Worm (Caenorhabditis elegans) whole organism, young adult: ENCODE results near the gene E02C12.11.

ENCODE experiments used
- B0019.2 ChIP-seq: fragments of 200-800 bp; sonication (Bioruptor generic); conservative IDR thresholded peaks from 2 replicates; pipeline ENCODE4 v1.3.6; 2022; ENCODE audit warnings: missing genetic modification reagents, missing genetic modification characterization, missing compliant biosample characterization
- B0035.1 ChIP-seq: sonication (generic microtip); optimal IDR thresholded peaks from 2 replicates; lab custom pipeline; 2016; ENCODE audit warnings: missing genetic modification characterization, mild to moderate bottlenecking, missing compliant biosample characterization, missing genotype, missing genetic modification reagents
- B0336.3 ChIP-seq: fragments of 200-800 bp; sonication (Bioruptor generic); IDR thresholded peaks from 2 replicates; pipeline ENCODE4 v1.3.6; 2022; ENCODE audit warnings: missing genetic modification characterization, missing compliant biosample characterization
- C06A6.2 ChIP-seq: fragments of 200-800 bp; sonication (Bioruptor generic); conservative IDR thresholded peaks from 2 replicates; pipeline ENCODE4 v1.3.6; 2022; ENCODE audit warnings: missing genetic modification characterization, missing compliant biosample characterization
- C17E4.6 ChIP-seq: fragments of 200-800 bp; sonication (Bioruptor generic); IDR thresholded peaks from 2 replicates; pipeline ENCODE4 v1.3.6; 2022; ENCODE audit warnings: missing genetic modification reagents, missing genetic modification characterization, missing compliant biosample characterization
- D2030.7 ChIP-seq: fragments of 200-800 bp; sonication (Bioruptor generic); IDR thresholded peaks from 2 replicates; pipeline ENCODE4 v1.3.6; 2022; ENCODE audit warnings: missing genetic modification reagents, missing genetic modification characterization, missing compliant biosample characterization
- F10E7.11 ChIP-seq: sonication (generic microtip); optimal IDR thresholded peaks from 2 replicates; lab custom pipeline; 2017; ENCODE audit warnings: mild to moderate bottlenecking, missing genetic modification characterization, moderate library complexity, missing compliant biosample characterization
- F23B12.7 ChIP-seq: sonication (generic microtip); optimal IDR thresholded peaks from 2 replicates; lab custom pipeline; 2017; ENCODE audit warnings: missing genetic modification characterization, mild to moderate bottlenecking, missing compliant biosample characterization, antibody characterized with exemption, moderate library complexity; ENCODE audit not compliant: insufficient read depth
- F37B4.10 ChIP-seq: fragments of 200-800 bp; sonication (Bioruptor generic); IDR thresholded peaks from 2 replicates; pipeline ENCODE4 v1.3.6; 2022; ENCODE audit warnings: missing genetic modification characterization, missing compliant biosample characterization
- F55B11.4 ChIP-seq: sonication (generic microtip); optimal IDR thresholded peaks from 2 replicates; lab custom pipeline; 2016; ENCODE audit warnings: missing compliant biosample characterization, missing genetic modification characterization, borderline replicate concordance; ENCODE audit not compliant: insufficient read depth
- K11D2.4 ChIP-seq: fragments of 200-800 bp; sonication (Bioruptor generic); IDR thresholded peaks from 2 replicates; pipeline ENCODE4 v1.3.6; 2022; ENCODE audit warnings: missing genetic modification reagents, missing genetic modification characterization, missing compliant biosample characterization
- T07F8.4 ChIP-seq: sonication (generic microtip); optimal IDR thresholded peaks from 2 replicates; lab custom pipeline; 2016; ENCODE audit warnings: mild to moderate bottlenecking, missing genetic modification characterization, moderate library complexity, missing compliant biosample characterization
- Y79H2A.3 ChIP-seq: fragments of 200-800 bp; sonication (Bioruptor generic); conservative IDR thresholded peaks from 2 replicates; pipeline ENCODE4 v1.3.6; 2022; ENCODE audit warnings: missing genetic modification reagents, missing genetic modification characterization, missing compliant biosample characterization
- ZK185.1 ChIP-seq: sonication (generic microtip); optimal IDR thresholded peaks from 2 replicates; lab custom pipeline; 2016; ENCODE audit warnings: mild to moderate bottlenecking, missing genetic modification characterization, missing compliant biosample characterization; ENCODE audit not compliant: poor library complexity, severe bottlenecking
- ama-1 ChIP-seq, 3 experiments: fragments of 150-350 bp in 1 of 3; sonication (generic microtip) in 2 of 3; optimal IDR thresholded peaks; 2 replicates each; lab custom pipeline; 2014 to 2018; ENCODE audit warnings: missing biosample characterization in 2 of 3, missing genetic modification characterization in 2 of 3, missing genetic modification reagents in 2 of 3
- attf-3 ChIP-seq: fragments of 200-800 bp; sonication (Bioruptor generic); conservative IDR thresholded peaks from 2 replicates; pipeline ENCODE4 v1.3.6; 2022; ENCODE audit warnings: missing genetic modification reagents, missing genetic modification characterization, missing compliant biosample characterization
- attf-6 ChIP-seq: fragments of 200-800 bp; sonication (Bioruptor generic); IDR thresholded peaks from 2 replicates; pipeline ENCODE4 v1.3.6; 2022; ENCODE audit warnings: missing genetic modification reagents, missing genetic modification characterization, missing compliant biosample characterization
- bed-2 ChIP-seq: fragments of 200-800 bp; sonication (Bioruptor generic); IDR thresholded peaks from 2 replicates; pipeline ENCODE4 v1.3.6; 2022; ENCODE audit warnings: missing genetic modification reagents, missing genetic modification characterization, missing compliant biosample characterization
- ceh-40 ChIP-seq: fragments of 200-800 bp; sonication (Bioruptor generic); IDR thresholded peaks from 2 replicates; pipeline ENCODE4 v1.3.6; 2022; ENCODE audit warnings: missing genetic modification characterization, missing compliant biosample characterization
- ceh-91 ChIP-seq: fragments of 200-800 bp; sonication (Bioruptor generic); IDR thresholded peaks from 2 replicates; pipeline ENCODE4 v1.3.6; 2022; ENCODE audit warnings: missing genetic modification reagents, missing genetic modification characterization, missing compliant biosample characterization
- die-1 ChIP-seq: sonication (generic microtip); optimal IDR thresholded peaks from 2 replicates; lab custom pipeline; 2016; ENCODE audit warnings: missing genotype, mild to moderate bottlenecking, missing genetic modification characterization, missing compliant biosample characterization
- dox-1 ChIP-seq: fragments of 200-800 bp; sonication (Bioruptor generic); IDR thresholded peaks from 2 replicates; pipeline ENCODE4 v1.3.6; 2022; ENCODE audit warnings: missing genetic modification reagents, missing genetic modification characterization, missing compliant biosample characterization
- egl-18 ChIP-seq: fragments of 200-800 bp; sonication (Bioruptor generic); IDR thresholded peaks from 2 replicates; pipeline ENCODE4 v1.3.6; 2022; ENCODE audit warnings: missing genetic modification reagents, missing genetic modification characterization, missing compliant biosample characterization
- egl-44 ChIP-seq: fragments of 200-800 bp; sonication (Bioruptor generic); IDR thresholded peaks from 2 replicates; pipeline ENCODE4 v1.3.6; 2022; ENCODE audit warnings: missing genetic modification reagents, missing genetic modification characterization, missing compliant biosample characterization
- egrh-3 ChIP-seq: fragments of 200-800 bp; sonication (Bioruptor generic); IDR thresholded peaks from 2 replicates; pipeline ENCODE4 v1.3.6; 2022; ENCODE audit warnings: missing genetic modification reagents, missing genetic modification characterization, missing compliant biosample characterization
- ekl-4 ChIP-seq: fragments of 200-800 bp; sonication (Bioruptor generic); IDR thresholded peaks from 2 replicates; pipeline ENCODE4 v1.3.6; 2022; ENCODE audit warnings: missing genetic modification reagents, missing genetic modification characterization, missing compliant biosample characterization
- hmg-1.2 ChIP-seq: fragments of 200-800 bp; sonication (Bioruptor generic); IDR thresholded peaks from 2 replicates; pipeline ENCODE4 v1.3.6; 2022; ENCODE audit warnings: missing genetic modification reagents, missing genetic modification characterization, missing compliant biosample characterization
- hmg-20 ChIP-seq: fragments of 200-800 bp; sonication (Bioruptor generic); IDR thresholded peaks from 2 replicates; pipeline ENCODE4 v1.3.6; 2022; ENCODE audit warnings: missing genetic modification reagents, missing genetic modification characterization, missing compliant biosample characterization
- hrde-1 ChIP-seq: sonication (generic microtip); optimal IDR thresholded peaks from 2 replicates; lab custom pipeline; 2016; ENCODE audit warnings: missing genetic modification characterization, mild to moderate bottlenecking, missing compliant biosample characterization, moderate library complexity, missing genotype, missing genetic modification reagents, borderline replicate concordance
- hsf-1 ChIP-seq: fragments of 200-800 bp; sonication (Bioruptor generic); IDR thresholded peaks from 2 replicates; pipeline ENCODE4 v1.3.6; 2022; ENCODE audit warnings: missing genetic modification reagents, missing genetic modification characterization, missing compliant biosample characterization
- lir-1 ChIP-seq: fragments of 200-800 bp; sonication (Bioruptor generic); conservative IDR thresholded peaks from 2 replicates; pipeline ENCODE4 v1.3.6; 2022; ENCODE audit warnings: missing genetic modification reagents, missing genetic modification characterization, missing compliant biosample characterization
- madf-3 ChIP-seq: fragments of 200-800 bp; sonication (Bioruptor generic); IDR thresholded peaks from 2 replicates; pipeline ENCODE4 v1.3.6; 2022; ENCODE audit warnings: missing genetic modification reagents, missing genetic modification characterization, missing compliant biosample characterization
- madf-6 ChIP-seq: fragments of 200-800 bp; sonication (Bioruptor generic); IDR thresholded peaks from 2 replicates; pipeline ENCODE4 v1.3.6; 2022; ENCODE audit warnings: missing genetic modification reagents, missing genetic modification characterization, missing compliant biosample characterization
- nfyb-1 ChIP-seq: fragments of 200-800 bp; sonication (Bioruptor generic); IDR thresholded peaks from 2 replicates; pipeline ENCODE4 v1.3.6; 2022; ENCODE audit warnings: missing genetic modification reagents, missing genetic modification characterization, missing compliant biosample characterization
- pbrm-1 ChIP-seq: fragments of 200-800 bp; sonication (Bioruptor generic); IDR thresholded peaks from 2 replicates; pipeline ENCODE4 v1.3.6; 2022; ENCODE audit warnings: missing genetic modification reagents, missing genetic modification characterization, missing compliant biosample characterization
- rcor-1 ChIP-seq: fragments of 200-800 bp; sonication (Bioruptor generic); IDR thresholded peaks from 2 replicates; pipeline ENCODE4 v1.3.6; 2022; ENCODE audit warnings: missing genetic modification reagents, missing genetic modification characterization, missing compliant biosample characterization
- repo-1 ChIP-seq: sonication (generic microtip); optimal IDR thresholded peaks from 2 replicates; lab custom pipeline; 2017; ENCODE audit warnings: mild to moderate bottlenecking, missing genetic modification characterization, missing compliant biosample characterization
- sdz-38 ChIP-seq: sonication (generic microtip); optimal IDR thresholded peaks from 2 replicates; lab custom pipeline; 2016; ENCODE audit warnings: missing genotype, missing genetic modification characterization, missing compliant biosample characterization
- sea-2 ChIP-seq: fragments of 200-800 bp; sonication (Bioruptor generic); IDR thresholded peaks from 2 replicates; pipeline ENCODE4 v1.3.6; 2022; ENCODE audit warnings: missing genetic modification characterization, missing compliant biosample characterization
- snpc-1.1 ChIP-seq: sonication (generic microtip); optimal IDR thresholded peaks from 2 replicates; lab custom pipeline; 2017; ENCODE audit warnings: missing genetic modification characterization, mild to moderate bottlenecking, missing compliant biosample characterization, antibody characterized with exemption, moderate library complexity, missing genotype, missing genetic modification reagents; ENCODE audit not compliant: insufficient read depth
- sptf-2 ChIP-seq: fragments of 200-800 bp; sonication (Bioruptor generic); optimal IDR thresholded peaks from 2 replicates; lab custom pipeline; 2018; ENCODE audit warnings: mild to moderate bottlenecking, missing genetic modification characterization, missing compliant biosample characterization
- tlf-1 ChIP-seq: fragments of 200-800 bp; sonication (Bioruptor generic); optimal IDR thresholded peaks from 2 replicates; lab custom pipeline; 2018; ENCODE audit warnings: mild to moderate bottlenecking, missing genetic modification characterization, missing compliant biosample characterization
- unc-130 ChIP-seq: sonication (generic microtip); optimal IDR thresholded peaks from 2 replicates; lab custom pipeline; 2016; ENCODE audit warnings: missing genetic modification reagents, missing genetic modification characterization, missing compliant biosample characterization
- ztf-26 ChIP-seq: sonication (generic microtip); optimal IDR thresholded peaks from 2 replicates; lab custom pipeline; 2017; ENCODE audit warnings: missing genetic modification characterization, missing compliant biosample characterization
- ztf-28 ChIP-seq: fragments of 200-800 bp; sonication (Bioruptor generic); IDR thresholded peaks from 2 replicates; pipeline ENCODE4 v1.3.6; 2022; ENCODE audit warnings: missing genetic modification reagents, missing genetic modification characterization, missing compliant biosample characterization
- ztf-3 ChIP-seq: fragments of 200-800 bp; sonication (Bioruptor generic); optimal IDR thresholded peaks from 2 replicates; lab custom pipeline; 2018; ENCODE audit warnings: mild to moderate bottlenecking, missing genetic modification characterization, missing compliant biosample characterization

The E02C12.11 gene

DNA sequence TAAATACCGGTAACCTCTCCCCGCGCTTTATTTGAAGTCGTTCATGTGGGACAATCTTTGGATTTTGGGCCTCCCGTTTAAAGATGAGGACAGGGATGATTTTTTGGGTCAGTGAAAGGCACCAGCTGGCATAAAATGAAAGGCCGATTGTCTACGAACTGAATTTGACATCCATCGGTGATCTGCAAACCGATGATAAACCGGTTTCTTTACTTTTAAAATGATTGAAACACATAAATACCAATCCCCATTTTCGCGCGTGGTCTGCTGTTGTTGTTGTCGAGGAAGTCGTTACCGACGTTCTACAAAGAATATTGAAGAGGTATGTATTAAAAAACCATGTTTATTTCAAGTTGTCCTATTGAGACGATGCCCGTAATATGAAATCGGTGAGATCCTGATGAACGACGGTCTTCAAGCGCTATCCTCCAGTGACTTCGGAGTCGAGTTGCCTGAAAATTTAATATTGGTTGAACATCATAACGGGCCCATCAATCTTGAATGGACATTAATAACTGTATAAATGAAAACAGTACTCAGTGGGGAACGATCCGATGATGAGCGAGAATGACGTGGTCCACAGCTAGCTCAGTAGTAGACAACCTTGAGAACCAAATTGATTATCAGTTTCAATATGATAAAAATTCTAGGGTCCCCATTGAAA is 36.6 kb downstream of the E02C12.11 start:
- TF ChIP-seq hsf-1 (GFP tag; lab: Robert Waterston, UW) (peak; percentile 43; the same call in 1 of the 2 replicates), unc-130 (GFP tag; lab: Kevin White, UChicago) (no peak), sptf-2 (GFP tag; lab: Kevin White, UChicago) (no peak), dox-1 (GFP tag; lab: Robert Waterston, UW) (peak; percentile 91), snpc-1.1 (tag; lab: Kevin White, UChicago) (peak; percentile 15), rcor-1 (peak; percentile 62; the same call in 1 of the 2 replicates), die-1 (tag; lab: Kevin White, UChicago) (no peak), egrh-3 (GFP tag; lab: Robert Waterston, UW) (peak; percentile 31; the same call in 1 of the 2 replicates), ztf-28 (GFP tag; lab: Robert Waterston, UW) (peak; percentile 59), C06A6.2 (GFP tag; lab: Robert Waterston, UW) (peak; percentile 53; the same call in 1 of the 2 replicates), repo-1 (no peak), madf-3 (GFP tag; lab: Robert Waterston, UW) (peak; percentile 90), K11D2.4 (peak; percentile 82), lir-1 (0 out of 2 replicates have a peak, but pooled peaks have one; percentile 27), ZK185.1 (tag; lab: Kevin White, UChicago) (peak; percentile 51), ama-1 (optimal IDR thresholded peaks at IDR 0.05; lab: Kevin White, UChicago) (peak; percentile 85), ama-1 (GFP tag; optimal IDR thresholded peaks at IDR 0.05; lab: Kevin White, UChicago) (peak in 1 of 2 experiments; percentile 45), sea-2 (GFP tag; lab: Robert Waterston, UW) (no peak), nfyb-1 (GFP tag; lab: Robert Waterston, UW) (peak; percentile 86), ekl-4 (GFP tag; lab: Robert Waterston, UW) (peak; percentile 77), hmg-20 (GFP tag; lab: Robert Waterston, UW) (peak; percentile 51; the same call in 1 of the 2 replicates), attf-6 (GFP tag; lab: Robert Waterston, UW) (peak; percentile 33), egl-18 (0 out of 2 replicates have a peak, but pooled peaks have one; percentile 7), pbrm-1 (peak; percentile 74), F37B4.10 (0 out of 2 replicates have a peak, but pooled peaks have one; percentile 30), B0035.1 (tag; lab: Kevin White, UChicago) (no peak), D2030.7 (GFP tag; lab: Robert Waterston, UW) (peak; percentile 49; the same call in 1 of the 2 replicates), F23B12.7 (peak; percentile 8), F10E7.11 (no peak), ceh-91 (GFP tag; lab: Robert Waterston, UW) (peak; percentile 60; the same call in 1 of the 2 replicates), sdz-38 (tag; lab: Kevin White, UChicago) (no peak), Y79H2A.3 (peak; percentile 91), B0336.3 (GFP tag; lab: Robert Waterston, UW) (peak; percentile 8; the same call in 1 of the 2 replicates), hmg-1.2 (GFP tag; lab: Robert Waterston, UW) (peak; percentile 56), hrde-1 (tag; lab: Kevin White, UChicago) (peak; percentile 44), C17E4.6 (GFP tag; lab: Robert Waterston, UW) (peak; percentile 22; the same call in 1 of the 2 replicates), ztf-26 (tag; lab: Kevin White, UChicago) (no peak), attf-3 (0 out of 2 replicates have a peak, but pooled peaks have one; percentile 40), B0019.2 (GFP tag; lab: Robert Waterston, UW) (0 out of 2 replicates have a peak, but pooled peaks have one; percentile 11), F55B11.4 (tag; lab: Kevin White, UChicago) (no peak), bed-2 (GFP tag; lab: Robert Waterston, UW) (no peak), tlf-1 (GFP tag; lab: Kevin White, UChicago) (peak; percentile 34), madf-6 (GFP tag; lab: Robert Waterston, UW) (peak; percentile 59), ceh-40 (GFP tag; lab: Robert Waterston, UW) (0 out of 2 replicates have a peak, but pooled peaks have one; percentile 76), egl-44 (GFP tag; lab: Robert Waterston, UW) (peak; percentile 34; the same call in 1 of the 2 replicates), T07F8.4 (tag; lab: Kevin White, UChicago) (no peak), ztf-3 (GFP tag; lab: Kevin White, UChicago) (no peak)
